Worm (Caenorhabditis elegans): ENCODE data around the gene D1005.10.

D1005.10 gene

DNA sequence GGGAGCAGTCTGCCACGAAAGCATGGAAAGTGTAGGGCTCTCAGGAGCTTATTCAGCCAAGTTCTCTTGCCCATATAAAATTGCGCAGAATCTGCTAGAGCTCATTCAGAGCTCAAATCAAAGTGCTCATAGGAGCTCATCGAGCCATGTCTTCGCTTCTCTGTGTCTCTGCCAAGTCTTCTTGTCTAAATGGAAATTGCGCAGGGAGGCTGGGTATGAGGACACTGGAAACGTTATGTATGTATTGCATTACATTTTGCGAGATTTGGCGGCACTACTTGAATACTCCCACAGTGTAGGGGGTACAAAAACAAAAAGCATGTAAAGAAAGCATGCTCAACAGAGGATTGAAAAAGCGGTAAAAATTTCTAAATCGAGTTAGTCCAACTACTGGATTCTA, 48.9 kb downstream of the D1005.10 start:
- TF ChIP-seq tbx-2 (tag; optimal IDR thresholded peaks at IDR 0.05) (peak; percentile 11), lsy-2 (tag; optimal IDR thresholded peaks at IDR 0.05) (no peak), unc-130 (tag; optimal IDR thresholded peaks at IDR 0.05) (no peak), fkh-10 (GFP tag; optimal IDR thresholded peaks at IDR 0.05) (peak; percentile 55), efl-1 (optimal IDR thresholded peaks at IDR 0.05) (peak in 1 of 2 experiments; percentile 17), efl-1 (GFP tag; optimal IDR thresholded peaks at IDR 0.05 in 1 of 2) (peak in 1 of 2 experiments; percentile 70), mep-1 (tag; optimal IDR thresholded peaks at IDR 0.05) (peak; percentile 4), ztf-4 (tag; optimal IDR thresholded peaks at IDR 0.05) (no peak), skn-1 (tag; optimal IDR thresholded peaks at IDR 0.05) (peak; percentile 22), fkh-8 (tag; optimal IDR thresholded peaks at IDR 0.05) (peak; percentile 43), elt-3 (tag; optimal IDR thresholded peaks at IDR 0.05) (no peak), nhr-237 (tag; optimal IDR thresholded peaks at IDR 0.05) (no peak), ama-1 (optimal IDR thresholded peaks at IDR 0.05) (no peak), nhr-47 (tag; optimal IDR thresholded peaks at IDR 0.05) (peak; percentile 68), ceh-82 (tag; optimal IDR thresholded peaks at IDR 0.05) (peak; percentile 10 to 57 (median 21)), ceh-90 (tag; optimal IDR thresholded peaks at IDR 0.05) (no peak), unc-30 (tag; optimal IDR thresholded peaks at IDR 0.05) (no peak), Y116A8C.19 (tag; optimal IDR thresholded peaks at IDR 0.05; ENCODE audit: borderline replicate concordance) (no peak), dsc-1 (tag; optimal IDR thresholded peaks at IDR 0.05) (peak; percentile 53), lin-13 (GFP tag; optimal IDR thresholded peaks at IDR 0.05) (no peak), rnt-1 (tag; optimal IDR thresholded peaks at IDR 0.05) (peak; percentile 9), elt-2 (tag; optimal IDR thresholded peaks at IDR 0.05) (no peak), F16B12.6 (tag; optimal IDR thresholded peaks at IDR 0.05) (no peak), nhr-71 (tag; optimal IDR thresholded peaks at IDR 0.05) (no peak), nhr-85 (tag) (no peak), vab-15 (tag; optimal IDR thresholded peaks at IDR 0.05) (no peak), efl-3 (GFP tag; optimal IDR thresholded peaks at IDR 0.05) (no peak), ceh-63 (GFP tag; optimal IDR thresholded peaks at IDR 0.05) (no peak), mdl-1 (tag; optimal IDR thresholded peaks at IDR 0.05) (no peak), snu-23 (GFP tag; optimal IDR thresholded peaks at IDR 0.05) (peak; percentile 18), ces-1 (GFP tag; optimal IDR thresholded peaks at IDR 0.05) (no peak), jun-1 (tag; optimal IDR thresholded peaks at IDR 0.05) (peak; percentile 1), nhr-28 (tag; optimal IDR thresholded peaks at IDR 0.05) (no peak)
